Fruit fly (Drosophila melanogaster) whole organism, wandering third instar larva: ENCODE data around the gene Osi22.
A peak's percentile ranks its signal among the peaks of the same experiment; 100 is the strongest.

Source experiments
- Abd-B ChIP-seq: fragments of >200 bp; optimal IDR thresholded peaks from 2 replicates; lab custom pipeline; 2017; ENCODE audit warnings: missing biosample characterization, missing genetic modification characterization
- CG9705 ChIP-seq: fragments of 200-800 bp; sonication (Bioruptor generic); optimal IDR thresholded peaks from 2 replicates; lab custom pipeline; 2018; ENCODE audit warnings: missing biosample characterization, mild to moderate bottlenecking, missing genetic modification characterization
- CrebA ChIP-seq: fragments of 200-800 bp; sonication (Bioruptor generic); optimal IDR thresholded peaks from 2 replicates; lab custom pipeline; 2016; ENCODE audit warnings: missing biosample characterization, mild to moderate bottlenecking, missing genetic modification characterization, borderline replicate concordance
- Dfd ChIP-seq: fragments of >200 bp; optimal IDR thresholded peaks from 2 replicates; lab custom pipeline; 2017; ENCODE audit warnings: missing biosample characterization, missing genetic modification characterization
- Dif ChIP-seq: fragments of 200-275, 200-300 bp; sonication (Bioruptor generic); optimal IDR thresholded peaks from 2 replicates; lab custom pipeline; 2018; ENCODE audit warnings: missing biosample characterization, missing genetic modification characterization; ENCODE audit not compliant: partially characterized antibody
- GATAd ChIP-seq: sonication (Bioruptor generic); optimal IDR thresholded peaks from 2 replicates; lab custom pipeline; 2016; ENCODE audit warnings: missing biosample characterization, missing genetic modification characterization
- Hnf4 ChIP-seq: fragments of 200-800 bp; sonication (Bioruptor generic); optimal IDR thresholded peaks from 2 replicates; lab custom pipeline; 2016; ENCODE audit warnings: missing biosample characterization, mild to moderate bottlenecking, missing genetic modification characterization
- Hr78 ChIP-seq: fragments of >200 bp; optimal IDR thresholded peaks from 2 replicates; lab custom pipeline; 2017; ENCODE audit warnings: missing biosample characterization, missing genetic modification characterization
- Hr83 ChIP-seq: fragments of 200-300 bp; sonication (Bioruptor generic); optimal IDR thresholded peaks from 2 replicates; lab custom pipeline; 2016; ENCODE audit warnings: missing biosample characterization, mild to moderate bottlenecking, missing genetic modification characterization, moderate library complexity; ENCODE audit not compliant: poor library complexity, severe bottlenecking
- Jra ChIP-seq: sonication (Bioruptor generic); optimal IDR thresholded peaks from 2 replicates; lab custom pipeline; 2016; ENCODE audit warnings: missing biosample characterization, missing genetic modification characterization
- Mio ChIP-seq: sonication (Bioruptor generic); optimal IDR thresholded peaks from 2 replicates; lab custom pipeline; 2016; ENCODE audit warnings: missing biosample characterization, missing genetic modification characterization
- Myc ChIP-seq: fragments of >200 bp; optimal IDR thresholded peaks from 2 replicates; lab custom pipeline; 2017
- N ChIP-seq: fragments of >200 bp; optimal IDR thresholded peaks from 2 replicates; lab custom pipeline; 2018; ENCODE audit warnings: missing biosample characterization, missing external identifiers, missing genetic modification characterization
- Rel ChIP-seq, 2 experiments: fragments of 200-800 bp; sonication (Bioruptor generic) in 1 of 2; optimal IDR thresholded peaks; 2 replicates in 1 of 2; 3 replicates in 1 of 2; lab custom pipeline; 2016 to 2019; ENCODE audit warnings: mild to moderate bottlenecking in 2 of 2, missing biosample characterization in 2 of 2, missing genetic modification characterization in 2 of 2, moderate library complexity in 1 of 2
- Sp1 ChIP-seq: fragments of 200-800 bp; sonication (Bioruptor generic); optimal IDR thresholded peaks from 3 replicates; lab custom pipeline; 2019; ENCODE audit warnings: missing biosample characterization, mild to moderate bottlenecking, missing genetic modification characterization, moderate library complexity
- br ChIP-seq: fragments of 200-800 bp; sonication (Bioruptor generic); optimal IDR thresholded peaks from 2 replicates; lab custom pipeline; 2016; ENCODE audit warnings: missing biosample characterization, missing genetic modification characterization
- brk ChIP-seq: fragments of 200-800 bp; sonication (Bioruptor generic); optimal IDR thresholded peaks from 2 replicates; lab custom pipeline; 2016; ENCODE audit warnings: missing biosample characterization, mild to moderate bottlenecking, missing genetic modification characterization
- dl ChIP-seq, 2 experiments: fragments of 175-275, 200-275 bp in 1 of 2; fragments of 200-275 bp in 1 of 2; sonication (Bioruptor generic); optimal IDR thresholded peaks; lab custom pipeline; 2018; ENCODE audit warnings: mild to moderate bottlenecking in 2 of 2, missing biosample characterization in 2 of 2, missing genetic modification characterization in 2 of 2, moderate library complexity in 2 of 2; ENCODE audit not compliant: partially characterized antibody in 2 of 2, insufficient read depth in 1 of 2
- dsf ChIP-seq: sonication (Bioruptor generic); optimal IDR thresholded peaks from 2 replicates; lab custom pipeline; 2016; ENCODE audit warnings: missing biosample characterization, missing genetic modification characterization, borderline replicate concordance
- foxo ChIP-seq, 2 experiments: fragments of 200-800 bp; sonication (Bioruptor generic); optimal IDR thresholded peaks; 2 replicates in 1 of 2; 3 replicates in 1 of 2; lab custom pipeline; 2016 to 2017; ENCODE audit warnings: missing biosample characterization in 2 of 2, missing genetic modification characterization in 2 of 2
- jim ChIP-seq: fragments of 175-275, 200-325 bp; sonication (Bioruptor generic); optimal IDR thresholded peaks from 2 replicates; lab custom pipeline; 2016; ENCODE audit warnings: missing biosample characterization, mild to moderate bottlenecking, missing genetic modification characterization
- lola ChIP-seq: fragments of >200 bp; optimal IDR thresholded peaks from 2 replicates; lab custom pipeline; 2017; ENCODE audit warnings: missing biosample characterization, missing genetic modification characterization
- rgr ChIP-seq: fragments of 200-800 bp; sonication (Bioruptor generic); optimal IDR thresholded peaks from 3 replicates; lab custom pipeline; 2016; ENCODE audit warnings: missing biosample characterization, mild to moderate bottlenecking, missing genetic modification characterization
- sage ChIP-seq: fragments of 200-800 bp; sonication (Bioruptor generic); optimal IDR thresholded peaks from 2 replicates; lab custom pipeline; 2016; ENCODE audit warnings: missing biosample characterization, mild to moderate bottlenecking, missing genetic modification characterization
- sv ChIP-seq: fragments of 200-800 bp; sonication (Bioruptor generic); optimal IDR thresholded peaks from 3 replicates; lab custom pipeline; 2016; ENCODE audit warnings: missing biosample characterization, missing genetic modification characterization
- tai ChIP-seq: sonication (Bioruptor generic); optimal IDR thresholded peaks from 2 replicates; lab custom pipeline; 2016; ENCODE audit warnings: missing biosample characterization, missing genetic modification characterization
- usp ChIP-seq: fragments of >200 bp; optimal IDR thresholded peaks from 2 replicates; lab custom pipeline; 2017; ENCODE audit warnings: missing biosample characterization, missing genetic modification characterization
- woc ChIP-seq: sonication (Bioruptor generic); optimal IDR thresholded peaks from 2 replicates; lab custom pipeline; 2016; ENCODE audit warnings: missing biosample characterization, mild to moderate bottlenecking, missing genetic modification characterization

The Osi22 gene

DNA sequence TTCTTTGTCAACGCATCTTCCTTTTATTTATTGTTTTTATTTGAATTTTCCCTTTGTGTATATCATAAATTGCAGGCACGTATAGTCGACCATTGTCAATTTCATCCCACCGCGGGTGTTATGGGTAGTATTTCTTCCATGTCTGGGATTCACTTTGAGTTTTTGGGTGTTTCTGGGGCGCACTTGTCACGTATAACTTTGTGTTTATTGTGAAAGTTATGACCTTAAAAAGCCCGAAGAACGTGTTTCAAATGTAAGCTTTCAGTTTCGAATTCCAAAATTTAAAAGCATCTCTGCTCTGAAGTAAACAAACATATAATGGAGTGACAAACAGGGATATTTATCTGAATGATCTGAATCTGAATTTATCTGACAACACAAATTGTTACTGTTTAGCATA lies 16.2 kb downstream of the Osi22 start:
- no peak for TF ChIP-seq Rel (GFP tag; optimal IDR thresholded peaks at IDR 0.05; lab: Kevin White, UChicago)
- TF ChIP-seq Rel (tag; optimal IDR thresholded peaks at IDR 0.05; lab: Kevin White, UChicago), result peak; percentile 58
- TF ChIP-seq Dfd, result no peak
- TF ChIP-seq, all 38 proteins: peak for 1

DNA sequence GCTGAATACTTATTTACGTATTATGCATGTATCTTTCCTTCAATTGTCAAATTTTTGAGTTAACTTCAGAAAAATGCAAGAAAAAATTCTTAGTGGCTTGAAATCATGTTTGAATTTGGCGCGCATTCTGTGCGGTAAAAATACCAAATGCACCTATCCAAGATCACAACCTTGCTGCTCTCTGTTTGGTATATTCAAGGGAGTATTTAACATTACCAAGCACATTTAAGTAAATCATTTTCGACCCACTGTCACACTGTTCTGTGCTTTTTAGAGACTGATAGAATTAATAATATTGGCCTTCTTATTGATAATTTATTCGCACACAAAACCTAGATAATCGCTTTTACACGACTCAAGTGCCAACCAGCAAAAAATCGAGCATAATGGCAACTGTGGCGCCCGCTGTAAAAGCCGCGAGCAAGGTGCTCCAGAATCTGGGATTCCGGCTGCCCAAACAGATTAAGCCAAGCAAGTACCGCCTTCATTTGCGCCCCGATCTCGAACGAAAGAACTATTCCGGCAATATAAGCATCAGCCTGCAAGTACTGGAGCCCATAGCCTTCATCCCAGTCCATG lies 18.8 kb downstream of the Osi22 start:
- TF ChIP-seq Hnf4 (GFP tag; lab: Kevin White, UChicago), result peak; percentile 30
- TF ChIP-seq Rel (GFP tag; optimal IDR thresholded peaks at IDR 0.05; lab: Kevin White, UChicago), result no peak
- TF ChIP-seq Rel (tag; optimal IDR thresholded peaks at IDR 0.05; lab: Kevin White, UChicago), result peak; percentile 46
- no peak for TF ChIP-seq Dif
- TF ChIP-seq rgr, result no peak

DNA sequence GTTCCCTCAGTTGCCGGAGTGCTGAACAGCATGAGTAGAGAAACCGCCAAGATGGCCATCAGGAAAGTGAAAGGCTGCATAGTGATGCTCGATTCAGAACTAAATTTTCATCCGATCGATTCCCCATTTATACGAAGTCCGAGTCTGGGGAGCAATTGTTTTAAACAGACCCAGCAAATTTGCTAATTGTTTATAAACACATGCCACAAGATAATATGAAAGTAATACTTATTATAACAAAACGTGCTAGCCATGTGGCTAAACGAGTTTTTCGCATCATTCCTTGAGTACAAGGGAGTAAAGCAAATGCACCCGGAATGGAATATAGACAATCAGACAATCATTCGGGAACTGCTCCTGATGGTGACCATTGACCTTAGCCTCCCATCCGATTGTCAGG lies 22.7 kb downstream of the Osi22 start, which contains the start of gene CG44142:
Gene CG44142 (minus strand): TSS at position 101 of the 400 bp plus-strand sequence.
- no peak for TF ChIP-seq usp
- no peak for TF ChIP-seq Jra (GFP tag; lab: Kevin White, UChicago)
- TF ChIP-seq woc (GFP tag; lab: Kevin White, UChicago), result no peak
- TF ChIP-seq Dif, result no peak
- TF ChIP-seq jim, result no peak
- TF ChIP-seq Mio (GFP tag; lab: Kevin White, UChicago), result no peak

DNA sequence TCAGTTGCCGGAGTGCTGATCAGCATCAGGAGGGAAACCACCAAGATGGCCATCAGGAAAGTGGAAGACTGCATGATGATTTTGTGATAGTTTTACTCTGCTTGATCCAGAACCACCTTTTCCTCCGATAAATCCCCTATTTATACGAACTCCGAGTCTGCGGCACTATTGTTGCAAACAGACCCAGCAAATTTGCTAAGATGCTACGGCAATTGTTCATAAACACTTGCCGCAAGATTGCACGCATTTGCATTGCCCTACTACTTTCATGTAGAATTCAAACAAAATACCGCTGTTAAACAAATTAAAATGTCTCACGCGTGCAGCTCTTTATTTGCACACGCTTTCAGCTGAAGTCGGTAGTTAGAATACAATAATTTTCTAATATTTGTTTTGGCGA lies 28.7 kb downstream of the Osi22 start, which contains the start of gene CG45080:
Gene CG45080 (minus strand): TSS at position 101 of the 400 bp plus-strand sequence.
- TF ChIP-seq Dfd (no peak), tai (no peak), Myc (lab: Kevin White, UChicago) (no peak), br (GFP tag; lab: Kevin White, UChicago) (no peak), foxo (GFP tag; optimal IDR thresholded peaks at IDR 0.05; lab: Kevin White, UChicago) (no peak), GATAd (GFP tag; lab: Kevin White, UChicago) (no peak), N (no peak), lola (GFP tag; lab: Kevin White, UChicago) (no peak), Abd-B (GFP tag; lab: Kevin White, UChicago) (no peak), usp (no peak), sage (GFP tag; lab: Kevin White, UChicago) (no peak), brk (GFP tag; lab: Kevin White, UChicago) (no peak), Rel (GFP tag; optimal IDR thresholded peaks at IDR 0.05; lab: Kevin White, UChicago) (no peak), Rel (tag; optimal IDR thresholded peaks at IDR 0.05; lab: Kevin White, UChicago) (no peak), Mio (GFP tag; lab: Kevin White, UChicago) (no peak), CG9705 (no peak), CrebA (GFP tag; lab: Kevin White, UChicago) (no peak), sv (GFP tag; lab: Kevin White, UChicago) (no peak), woc (GFP tag; lab: Kevin White, UChicago) (no peak), Hr83 (no peak)

DNA sequence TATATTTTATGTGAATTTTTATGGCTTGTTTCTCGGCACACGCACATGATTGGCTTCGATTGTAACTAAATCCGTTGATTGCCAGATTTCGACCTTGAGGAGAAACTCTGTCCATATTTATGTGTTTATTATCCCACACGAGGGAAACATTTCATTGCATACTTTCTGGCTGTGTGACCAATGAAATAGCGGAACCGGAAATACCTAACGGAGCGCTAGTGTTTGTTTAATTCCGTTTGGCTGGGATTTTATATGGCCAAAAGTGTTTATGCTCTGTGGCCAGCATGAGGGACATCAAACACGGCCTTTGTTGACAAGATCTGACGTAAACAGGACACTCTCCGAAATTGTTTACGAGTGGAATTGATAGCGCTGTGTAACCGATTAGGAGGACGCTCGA lies 29.4 kb downstream of the Osi22 start:
- TF ChIP-seq sv (GFP tag; lab: Kevin White, UChicago) (no peak), rgr (peak; percentile 35)
- TF ChIP-seq, all 38 proteins: peak for 1

DNA sequence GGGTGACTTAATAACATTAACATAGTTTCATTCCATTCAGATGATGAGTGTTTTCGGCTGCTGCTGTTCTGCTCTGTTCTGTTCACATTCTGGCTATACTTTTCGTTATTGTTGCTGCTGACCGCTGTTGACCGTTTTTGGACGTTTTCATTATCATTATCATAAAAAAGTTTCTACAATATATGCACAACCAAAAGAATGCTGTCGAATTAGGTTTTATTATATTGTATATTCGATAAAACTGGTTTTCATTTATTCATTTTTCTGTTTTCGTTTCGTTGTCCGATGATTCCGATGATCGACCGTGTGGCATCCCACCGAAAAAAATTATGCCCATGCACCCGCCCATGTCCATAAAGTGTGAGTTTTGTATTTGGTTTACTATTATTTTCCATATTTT lies 42.6 kb downstream of the Osi22 start:
- TF ChIP-seq foxo (GFP tag; optimal IDR thresholded peaks at IDR 0.05; lab: Kevin White, UChicago), result no peak
- TF ChIP-seq Dfd, result no peak
- TF ChIP-seq usp, result no peak
- TF ChIP-seq Sp1 (GFP tag; lab: Kevin White, UChicago), result no peak
- TF ChIP-seq br (GFP tag; lab: Kevin White, UChicago), result no peak
- TF ChIP-seq GATAd (GFP tag; lab: Kevin White, UChicago), result no peak
- TF ChIP-seq dl (GFP tag; optimal IDR thresholded peaks at IDR 0.05; lab: Kevin White, UChicago; ENCODE audit: insufficient read depth in 1 of 2, partially characterized antibody in 2 of 2), result no peak
- no peak for TF ChIP-seq Jra (GFP tag; lab: Kevin White, UChicago)
- TF ChIP-seq CG9705, result no peak
- TF ChIP-seq jim, result no peak
- TF ChIP-seq lola (GFP tag; lab: Kevin White, UChicago), result no peak
- TF ChIP-seq dsf (GFP tag; lab: Kevin White, UChicago), result no peak
- no peak for TF ChIP-seq rgr
- no peak for TF ChIP-seq Abd-B (GFP tag; lab: Kevin White, UChicago)
- no peak for TF ChIP-seq Hr78
- no peak for TF ChIP-seq woc (GFP tag; lab: Kevin White, UChicago)
- TF ChIP-seq sage (GFP tag; lab: Kevin White, UChicago), result no peak
- TF ChIP-seq sv (GFP tag; lab: Kevin White, UChicago), result no peak
